Worm (Caenorhabditis elegans) whole organism, late embryonic: ENCODE results near the gene Y38H8A.4.

Source experiments
- ama-1 ChIP-seq: fragments of 150-350 bp; optimal IDR thresholded peaks from 2 replicates; lab custom pipeline; 2014
- ceh-18 ChIP-seq: sonication (generic microtip); optimal IDR thresholded peaks from 2 replicates; lab custom pipeline; 2016; ENCODE audit warnings: missing genetic modification characterization, missing compliant biosample characterization
- ets-4 ChIP-seq: sonication (generic microtip); optimal IDR thresholded peaks from 2 replicates; lab custom pipeline; 2016; ENCODE audit warnings: missing genetic modification characterization, missing compliant biosample characterization
- pha-4 ChIP-seq: fragments of 150-350 bp; optimal IDR thresholded peaks from 2 replicates; lab custom pipeline; 2018; ENCODE audit warnings: missing biosample characterization, missing genetic modification reagents, missing genetic modification characterization
- pqm-1 ChIP-seq: sonication (generic microtip); optimal IDR thresholded peaks from 2 replicates; lab custom pipeline; 2016; ENCODE audit warnings: missing genetic modification characterization, missing compliant biosample characterization
- sox-2 ChIP-seq: fragments of 200-800 bp; sonication (Bioruptor generic); IDR thresholded peaks from 2 replicates; pipeline ENCODE4 v1.3.6; 2022; ENCODE audit warnings: missing genetic modification reagents, missing genetic modification characterization, missing compliant biosample characterization
- tbx-7 ChIP-seq: sonication (generic microtip); optimal IDR thresholded peaks from 2 replicates; lab custom pipeline; 2016; ENCODE audit warnings: missing genotype, missing genetic modification characterization, missing compliant biosample characterization
- ztf-16 ChIP-seq: sonication (generic microtip); optimal IDR thresholded peaks from 2 replicates; lab custom pipeline; 2017; ENCODE audit warnings: missing genetic modification characterization, missing compliant biosample characterization

DNA sequence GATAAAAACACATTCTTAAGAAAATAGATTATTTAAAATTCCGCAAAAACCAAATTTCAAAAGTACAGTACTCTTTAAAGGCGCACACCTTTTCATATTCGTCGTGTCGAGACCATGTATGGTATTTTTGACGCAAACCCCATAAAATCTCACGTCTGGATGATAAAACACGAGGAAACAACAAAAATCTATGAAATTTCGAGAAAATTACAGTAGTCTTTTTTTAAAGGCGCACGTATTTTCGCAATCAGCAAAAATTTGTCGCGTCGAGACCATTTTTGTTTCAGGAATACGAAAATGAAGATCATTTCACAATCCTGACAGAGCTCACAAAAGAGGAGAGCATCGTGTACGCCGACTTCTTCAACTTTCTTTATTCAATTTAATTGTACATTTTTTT, 40.8 kb upstream of the Y38H8A.4 start:
- TF ChIP-seq ets-4 (tag; lab: Kevin White, UChicago) (no peak), ama-1 (no peak), ztf-16 (tag; lab: Kevin White, UChicago) (no peak), sox-2 (GFP tag; lab: Robert Waterston, UW) (no peak), tbx-7 (no peak), pqm-1 (tag; lab: Kevin White, UChicago) (no peak), ceh-18 (tag; lab: Kevin White, UChicago) (no peak), pha-4 (tag; lab: Kevin White, UChicago) (no peak)
